Worm (Caenorhabditis elegans) whole organism, dauer: ENCODE measurements around the gene T25B9.12.

Source experiments
- unc-62 ChIP-seq: sonication (generic microtip); optimal IDR thresholded peaks from 2 replicates; lab custom pipeline; 2017; ENCODE audit warnings: missing biosample characterization, missing genetic modification reagents, missing genetic modification characterization

T25B9.12 gene

ce11 chrIV:10766071-10766470 lies 918 bp downstream of the T25B9.12 start:
- no peak for TF ChIP-seq unc-62

ce11 chrIV:10768146-10768636 lies 3.0 kb downstream of the T25B9.12 start, which contains the start of gene T25B9.8:
Gene T25B9.8, minus strand, starts transcription at chrIV:10768196.
- TF ChIP-seq unc-62 = no peak

ce11 chrIV:10769353-10769752 lies 4.2 kb downstream of the T25B9.12 start, which contains the start of gene T25B9.9:
Gene T25B9.9, plus strand, starts transcription at chrIV:10769653.
- no peak for TF ChIP-seq unc-62

- no peak for TF ChIP-seq unc-62
These were observed 6.1 kb downstream of the T25B9.12 start for ce11 chrIV:10771296-10771695.

ce11 chrIV:10773811-10774210 lies 8.7 kb downstream of the T25B9.12 start, which contains the start of gene inpp-1:
Gene inpp-1, minus strand, starts transcription at chrIV:10773911.
- TF ChIP-seq unc-62 = no peak

- TF ChIP-seq unc-62 = no peak
These were observed 11.9 kb downstream of the T25B9.12 start for ce11 chrIV:10777076-10777475.

ce11 chrIV:10777600-10777999 lies 12.4 kb downstream of the T25B9.12 start:
- no peak for TF ChIP-seq unc-62

- TF ChIP-seq unc-62 = no peak
These were observed 13.4 kb downstream of the T25B9.12 start for ce11 chrIV:10778582-10778981.

ce11 chrIV:10779328-10779727 lies 14.2 kb downstream of the T25B9.12 start:
- no peak for TF ChIP-seq unc-62

ce11 chrIV:10780583-10780982 lies 15.4 kb downstream of the T25B9.12 start, which contains the start of gene swt-3:
Gene swt-3, minus strand, starts transcription at chrIV:10780683.
- no peak for TF ChIP-seq unc-62

ce11 chrIV:10781346-10781745 lies 16.2 kb downstream of the T25B9.12 start:
- TF ChIP-seq unc-62 = no peak

- TF ChIP-seq unc-62 = no peak
These were observed 16.9 kb downstream of the T25B9.12 start for ce11 chrIV:10782014-10782413.

ce11 chrIV:10784085-10784484 lies 18.9 kb downstream of the T25B9.12 start:
- no peak for TF ChIP-seq unc-62

ce11 chrIV:10786731-10787130 lies 21.6 kb downstream of the T25B9.12 start, which contains the start of gene srd-7:
Gene srd-7, minus strand, starts transcription at chrIV:10786831.
- TF ChIP-seq unc-62 = no peak

ce11 chrIV:10790353-10790752 lies 25.2 kb downstream of the T25B9.12 start, which contains the start of gene pept-2:
Gene pept-2, plus strand, starts transcription at chrIV:10790653.
- no peak for TF ChIP-seq unc-62

ce11 chrIV:10795678-10796077 lies 30.5 kb downstream of the T25B9.12 start:
- no peak for TF ChIP-seq unc-62

- TF ChIP-seq unc-62 = no peak
These were observed 31.6 kb downstream of the T25B9.12 start for ce11 chrIV:10796707-10797106.

ce11 chrIV:10798604-10799003 lies 33.5 kb downstream of the T25B9.12 start:
- TF ChIP-seq unc-62 = no peak

- no peak for TF ChIP-seq unc-62
These were observed 34.2 kb downstream of the T25B9.12 start, which contains the start of gene zipt-2.1 for ce11 chrIV:10799354-10799753. Gene zipt-2.1, plus strand, starts transcription at chrIV:10799654.
